Worm (Caenorhabditis elegans): ENCODE data around the gene C33D9.10.

ce11 chrIV:8821147-8821546, 33.2 kb upstream of the C33D9.10 start, which contains the start of gene T28C6.5:
- TF ChIP-seq ztf-29 (GFP tag; IDR thresholded peaks at IDR 0.05) (no peak), ztf-23 (GFP tag; IDR thresholded peaks at IDR 0.05) (no peak), tab-1 (GFP tag; IDR thresholded peaks at IDR 0.05) (no peak), flt-1 (GFP tag; IDR thresholded peaks at IDR 0.05) (no peak), T22C8.4 (GFP tag; IDR thresholded peaks at IDR 0.05) (no peak), ref-1 (GFP tag; conservative IDR thresholded peaks at IDR 0.05) (no peak), klf-2 (GFP tag; conservative IDR thresholded peaks at IDR 0.05) (no peak)
